Fruit fly (Drosophila melanogaster): Measurements from ENCODE around the gene CG6695.

DNA sequence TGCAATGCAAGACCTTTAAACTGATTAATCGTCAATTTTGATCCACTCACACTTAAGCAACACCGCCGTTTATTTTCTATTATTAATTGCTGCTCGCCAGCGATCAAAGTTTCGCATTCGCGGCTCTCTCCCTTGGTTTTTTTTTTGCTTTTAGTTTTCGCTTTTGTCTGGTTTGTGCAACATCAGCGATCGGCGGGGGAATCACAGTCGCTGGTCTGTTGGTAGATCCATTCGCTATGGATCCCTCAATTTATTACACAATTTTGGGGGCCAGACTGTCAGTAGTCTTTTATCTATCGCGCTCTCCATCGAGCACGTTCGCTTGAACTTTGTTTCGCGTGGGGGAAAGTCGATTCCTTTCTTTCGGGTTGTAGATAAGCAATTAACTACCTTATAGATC lies 28.3 kb upstream of the CG6695 start:
- TF ChIP-seq CG3032 (tag; optimal IDR thresholded peaks at IDR 0.05) (no peak), CG16779 (tag; optimal IDR thresholded peaks at IDR 0.05) (no peak), CG1621 (tag; optimal IDR thresholded peaks at IDR 0.05) (no peak), CG11294 (GFP tag; IDR thresholded peaks at IDR 0.05) (no peak), Hr39 (GFP tag; optimal IDR thresholded peaks at IDR 0.05) (no peak), Hr38 (GFP tag; optimal IDR thresholded peaks at IDR 0.05) (no peak), Ets21C (GFP tag; optimal IDR thresholded peaks at IDR 0.05) (no peak), CG9139 (GFP tag; optimal IDR thresholded peaks at IDR 0.05) (no peak), CG8632 (GFP tag; optimal IDR thresholded peaks at IDR 0.05) (no peak), achi (GFP tag; optimal IDR thresholded peaks at IDR 0.05) (no peak), fkh (GFP tag; optimal IDR thresholded peaks at IDR 0.05) (no peak), pdm3 (GFP tag; optimal IDR thresholded peaks at IDR 0.05) (no peak)
